Worm (Caenorhabditis elegans) whole organism, L3 larva: ENCODE measurements around the gene C02D5.2.

Experiments used
- ZK546.5 ChIP-seq: sonication (generic microtip); optimal IDR thresholded peaks from 2 replicates; lab custom pipeline; 2017; ENCODE audit warnings: missing biosample characterization, missing genetic modification characterization
- aly-2 ChIP-seq: fragments of 150-350 bp; optimal IDR thresholded peaks from 2 replicates; lab custom pipeline; 2014; ENCODE audit warnings: missing biosample characterization, missing genetic modification characterization
- ama-1 ChIP-seq: fragments of 150-350 bp; optimal IDR thresholded peaks from 2 replicates; lab custom pipeline; 2018
- ceh-16 ChIP-seq: sonication (generic microtip); optimal IDR thresholded peaks from 2 replicates; lab custom pipeline; 2017; ENCODE audit warnings: missing biosample characterization, missing genetic modification characterization
- ceh-28 ChIP-seq: fragments of 150-350 bp; optimal IDR thresholded peaks from 2 replicates; lab custom pipeline; 2014; ENCODE audit warnings: missing biosample characterization, missing genetic modification reagents, missing genetic modification characterization
- ceh-82 ChIP-seq: fragments of 150-350 bp; optimal IDR thresholded peaks from 2 replicates; lab custom pipeline; 2014; ENCODE audit warnings: missing biosample characterization, missing genetic modification characterization
- egl-27 ChIP-seq: sonication (generic microtip); optimal IDR thresholded peaks from 4 replicates; lab custom pipeline; 2017; ENCODE audit warnings: missing biosample characterization, missing genetic modification reagents, missing genetic modification characterization
- egl-5 ChIP-seq: fragments of 150-350 bp; optimal IDR thresholded peaks from 2 replicates; lab custom pipeline; 2017; ENCODE audit warnings: missing biosample characterization, missing genetic modification reagents, missing genetic modification characterization, inconsistent platforms
- elt-2 ChIP-seq: sonication (generic microtip); optimal IDR thresholded peaks from 2 replicates; lab custom pipeline; 2016; ENCODE audit warnings: missing genetic modification reagents, mild to moderate bottlenecking, missing genetic modification characterization, missing compliant biosample characterization
- elt-3 ChIP-seq, 3 experiments: fragments of 150-350 bp in 1 of 3; sonication (generic microtip) in 2 of 3; optimal IDR thresholded peaks; 2 replicates in 2 of 3; 4 replicates in 1 of 3; lab custom pipeline; 2014 to 2017; ENCODE audit warnings: missing biosample characterization in 3 of 3, missing genetic modification characterization in 3 of 3
- eor-1 ChIP-seq, 2 experiments: fragments of 150-350 bp; optimal IDR thresholded peaks; 2 replicates each; lab custom pipeline; 2014 to 2018; ENCODE audit warnings: missing biosample characterization in 2 of 2, missing genetic modification characterization in 2 of 2
- fkh-10 ChIP-seq: sonication (generic microtip); optimal IDR thresholded peaks from 2 replicates; lab custom pipeline; 2017; ENCODE audit warnings: missing biosample characterization, missing genetic modification reagents, missing genetic modification characterization
- fkh-2 ChIP-seq: fragments of 150-350 bp; optimal IDR thresholded peaks from 2 replicates; lab custom pipeline; 2014; ENCODE audit warnings: missing biosample characterization, missing genetic modification reagents, missing genetic modification characterization
- hmg-11 ChIP-seq: sonication (generic microtip); optimal IDR thresholded peaks from 2 replicates; lab custom pipeline; 2016; ENCODE audit warnings: missing genetic modification characterization, missing compliant biosample characterization
- jun-1 ChIP-seq: fragments of 150-350 bp; optimal IDR thresholded peaks from 2 replicates; lab custom pipeline; 2014; ENCODE audit warnings: missing biosample characterization, missing genetic modification reagents, missing genetic modification characterization
- lin-39 ChIP-seq: fragments of 150-350 bp; optimal IDR thresholded peaks from 2 replicates; lab custom pipeline; 2018; ENCODE audit warnings: missing biosample characterization, missing genetic modification reagents, missing genetic modification characterization
- lsy-12 ChIP-seq: sonication (generic microtip); optimal IDR thresholded peaks from 2 replicates; lab custom pipeline; 2016; ENCODE audit warnings: mild to moderate bottlenecking, missing genetic modification characterization, missing compliant biosample characterization
- mdl-1 ChIP-seq: fragments of 150-350 bp; optimal IDR thresholded peaks from 2 replicates; lab custom pipeline; 2014; ENCODE audit warnings: missing biosample characterization, missing genetic modification characterization
- mml-1 ChIP-seq: fragments of 150-350 bp; sonication (generic microtip); optimal IDR thresholded peaks from 3 replicates; lab custom pipeline; 2014; ENCODE audit warnings: missing biosample characterization, missing genetic modification characterization
- nfya-1 ChIP-seq: sonication (generic microtip); optimal IDR thresholded peaks from 2 replicates; lab custom pipeline; 2017; ENCODE audit warnings: missing genetic modification characterization, mild to moderate bottlenecking, missing compliant biosample characterization, antibody characterized with exemption, moderate library complexity; ENCODE audit not compliant: insufficient read depth
- nhr-25 ChIP-seq: sonication (generic microtip); optimal IDR thresholded peaks from 2 replicates; lab custom pipeline; 2017; ENCODE audit warnings: missing biosample characterization, missing genetic modification characterization
- nhr-28 ChIP-seq: fragments of 150-350 bp; optimal IDR thresholded peaks from 2 replicates; lab custom pipeline; 2014; ENCODE audit warnings: missing biosample characterization, missing genetic modification characterization
- nhr-43 ChIP-seq: sonication (generic microtip); optimal IDR thresholded peaks from 2 replicates; lab custom pipeline; 2016; ENCODE audit warnings: mild to moderate bottlenecking, missing genetic modification characterization, missing compliant biosample characterization; ENCODE audit not compliant: poor library complexity, severe bottlenecking
- nhr-76 ChIP-seq: fragments of 150-350 bp; sonication (generic microtip); optimal IDR thresholded peaks from 5 replicates; lab custom pipeline; 2014; ENCODE audit warnings: missing biosample characterization, missing genetic modification characterization
- nhr-77 ChIP-seq: fragments of 150-350 bp; optimal IDR thresholded peaks from 2 replicates; lab custom pipeline; 2014; ENCODE audit warnings: missing biosample characterization, missing genetic modification characterization
- pha-4 ChIP-seq: fragments of 150-350 bp; optimal IDR thresholded peaks from 2 replicates; lab custom pipeline; 2014; ENCODE audit warnings: missing biosample characterization, missing genetic modification reagents, missing genetic modification characterization
- pqm-1 ChIP-seq: fragments of 150-350 bp; optimal IDR thresholded peaks from 2 replicates; lab custom pipeline; 2017; ENCODE audit warnings: missing biosample characterization, missing genetic modification characterization, inconsistent platforms
- sea-2 ChIP-seq: fragments of 150-350 bp; sonication (generic microtip); optimal IDR thresholded peaks from 4 replicates; lab custom pipeline; 2014; ENCODE audit warnings: missing biosample characterization, missing genetic modification reagents, missing genetic modification characterization
- skn-1 ChIP-seq: fragments of 150-350 bp; optimal IDR thresholded peaks from 2 replicates; lab custom pipeline; 2014; ENCODE audit warnings: missing biosample characterization, missing genetic modification characterization
- tbx-2 ChIP-seq: sonication (generic microtip); optimal IDR thresholded peaks from 2 replicates; lab custom pipeline; 2016; ENCODE audit warnings: mild to moderate bottlenecking, missing genetic modification characterization, missing compliant biosample characterization
- unc-39 ChIP-seq: sonication (generic microtip); optimal IDR thresholded peaks from 4 replicates; lab custom pipeline; 2017; ENCODE audit warnings: missing biosample characterization, missing genetic modification characterization
- zag-1 ChIP-seq: fragments of 150-350 bp; optimal IDR thresholded peaks from 2 replicates; lab custom pipeline; 2014; ENCODE audit warnings: missing biosample characterization, missing genetic modification characterization
- ztf-11 ChIP-seq: fragments of 150-350 bp; optimal IDR thresholded peaks from 2 replicates; lab custom pipeline; 2014; ENCODE audit warnings: missing biosample characterization, missing genetic modification characterization

C02D5.2 gene

DNA sequence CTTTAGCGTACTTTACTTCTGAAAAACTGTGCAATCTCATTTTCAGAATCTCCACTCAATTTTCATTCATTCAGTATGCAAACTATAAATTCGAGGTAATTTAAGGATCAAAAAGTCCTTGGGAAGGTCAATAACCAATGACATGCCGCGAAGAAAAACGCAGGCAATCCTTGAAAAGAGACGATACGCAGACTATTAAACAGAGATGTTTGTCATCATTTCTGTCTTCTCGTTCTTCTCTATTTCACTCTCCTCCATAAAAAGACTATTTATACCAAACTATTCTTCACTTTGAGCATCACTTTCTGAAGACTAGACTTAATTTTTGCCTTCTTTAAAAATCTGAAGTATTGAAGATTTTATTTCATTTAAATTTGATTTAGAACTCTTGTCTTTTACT is 5.0 kb upstream of the C02D5.2 start, which contains the start of gene C02D5.4:
Gene C02D5.4, plus strand, starts transcription at position 41 of the 400 bp plus-strand sequence.
- peak; percentile 52 for TF ChIP-seq pqm-1 (tag; lab: Kevin White, UChicago)
- no peak for TF ChIP-seq egl-27 (tag; lab: Kevin White, UChicago)
- peak; percentile 57 for TF ChIP-seq pha-4 (tag; lab: Kevin White, UChicago)
- no peak for TF ChIP-seq nhr-77 (tag; lab: Kevin White, UChicago)
- TF ChIP-seq nhr-25 (tag; lab: Kevin White, UChicago) = peak; percentile 6
- no peak for TF ChIP-seq ceh-28 (tag; lab: Kevin White, UChicago)
- TF ChIP-seq elt-2 (tag; lab: Kevin White, UChicago) = peak; percentile 22
- TF ChIP-seq lin-39 = no peak
- no peak for TF ChIP-seq egl-5 (tag; lab: Kevin White, UChicago)
- TF ChIP-seq nfya-1 (tag; lab: Kevin White, UChicago) = peak; percentile 27
- peak; percentile 99 for TF ChIP-seq skn-1 (tag; lab: Kevin White, UChicago)

DNA sequence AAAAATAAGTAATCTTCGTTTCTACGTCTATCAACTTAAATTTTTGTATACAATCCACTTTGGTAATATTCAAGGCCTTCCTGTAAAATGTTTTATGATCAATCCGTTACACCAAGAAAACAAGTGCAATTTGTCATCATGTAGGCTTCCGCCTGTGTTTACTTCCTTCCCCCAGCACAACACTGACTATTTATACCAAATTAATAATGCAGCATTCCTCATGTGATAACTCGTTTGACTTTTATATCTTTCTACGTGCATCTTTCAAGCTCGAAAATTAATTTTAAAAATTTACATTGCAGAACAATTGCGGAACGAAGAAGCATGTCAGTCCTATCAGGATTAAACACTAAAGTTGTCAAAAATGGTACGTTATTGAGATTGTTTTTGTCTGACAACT is 2.7 kb upstream of the C02D5.2 start, which contains the start of gene gsto-2:
Gene gsto-2, plus strand, starts transcription at position 301 of the 400 bp plus-strand sequence.
- no peak for TF ChIP-seq eor-1 (tag; optimal IDR thresholded peaks at IDR 0.05; lab: Kevin White, UChicago)
- no peak for TF ChIP-seq nhr-43 (tag; lab: Kevin White, UChicago)
- TF ChIP-seq ceh-16 (tag; lab: Kevin White, UChicago) = no peak
- TF ChIP-seq lsy-12 = no peak
- no peak for TF ChIP-seq pqm-1 (tag; lab: Kevin White, UChicago)
- TF ChIP-seq elt-3 (tag; optimal IDR thresholded peaks at IDR 0.05; lab: Kevin White, UChicago) = no peak
- no peak for TF ChIP-seq mdl-1 (tag; lab: Kevin White, UChicago)
- no peak for TF ChIP-seq tbx-2 (tag; lab: Kevin White, UChicago)
- no peak for TF ChIP-seq jun-1
- TF ChIP-seq nhr-28 (tag; lab: Kevin White, UChicago) = no peak
- no peak for TF ChIP-seq ama-1 (lab: Kevin White, UChicago)
- TF ChIP-seq hmg-11 = no peak
- TF ChIP-seq zag-1 (tag; lab: Kevin White, UChicago) = no peak
- TF ChIP-seq ztf-11 = no peak
- no peak for TF ChIP-seq fkh-10
- TF ChIP-seq lin-39 = no peak
- no peak for TF ChIP-seq fkh-2
- TF ChIP-seq aly-2 (tag; lab: Kevin White, UChicago) = no peak
- TF ChIP-seq ceh-82 (tag; lab: Kevin White, UChicago) = no peak
- TF ChIP-seq ZK546.5 (tag; lab: Kevin White, UChicago) = no peak
- TF ChIP-seq, all 47 proteins: peak for 0

DNA sequence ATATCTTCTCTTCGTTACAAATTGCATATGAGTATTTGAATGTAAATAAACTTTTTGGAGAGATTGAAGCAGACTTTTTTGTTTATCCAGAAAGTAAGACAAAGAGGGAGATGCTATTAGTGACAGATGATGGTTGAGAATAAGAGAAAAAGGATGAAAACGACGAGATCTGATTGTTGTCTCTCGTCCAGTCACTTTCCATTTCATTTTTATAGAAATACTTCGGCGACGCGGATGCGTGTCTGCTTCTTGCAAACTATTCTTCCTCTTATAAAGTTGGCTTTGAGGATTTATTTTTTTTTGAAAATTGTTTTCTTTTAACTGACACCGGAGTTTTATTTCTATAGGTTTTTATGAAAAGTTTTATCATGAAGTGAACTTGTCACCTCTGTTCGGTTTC is 1.5 kb upstream of the C02D5.2 start:
- no peak for TF ChIP-seq eor-1 (tag; optimal IDR thresholded peaks at IDR 0.05; lab: Kevin White, UChicago)
- no peak for TF ChIP-seq skn-1 (tag; lab: Kevin White, UChicago)
- TF ChIP-seq sea-2 = no peak
- no peak for TF ChIP-seq unc-39 (tag; lab: Kevin White, UChicago)
- TF ChIP-seq ceh-16 (tag; lab: Kevin White, UChicago) = no peak
- no peak for TF ChIP-seq mml-1
- TF ChIP-seq aly-2 (tag; lab: Kevin White, UChicago) = no peak
- TF ChIP-seq hmg-11 = no peak
- TF ChIP-seq ama-1 (lab: Kevin White, UChicago) = no peak
- no peak for TF ChIP-seq elt-3 (tag; optimal IDR thresholded peaks at IDR 0.05; lab: Kevin White, UChicago)
- no peak for TF ChIP-seq lin-39
- no peak for TF ChIP-seq pha-4 (tag; lab: Kevin White, UChicago)
- no peak for TF ChIP-seq nhr-77 (tag; lab: Kevin White, UChicago)
- no peak for TF ChIP-seq nhr-43 (tag; lab: Kevin White, UChicago)
- TF ChIP-seq tbx-2 (tag; lab: Kevin White, UChicago) = no peak
- TF ChIP-seq nhr-76 = no peak
- no peak for TF ChIP-seq zag-1 (tag; lab: Kevin White, UChicago)
- no peak for TF ChIP-seq ceh-82 (tag; lab: Kevin White, UChicago)
- no peak for TF ChIP-seq elt-2 (tag; lab: Kevin White, UChicago)
- no peak for TF ChIP-seq egl-5 (tag; lab: Kevin White, UChicago)
- TF ChIP-seq, all 47 proteins: peak for 0

DNA sequence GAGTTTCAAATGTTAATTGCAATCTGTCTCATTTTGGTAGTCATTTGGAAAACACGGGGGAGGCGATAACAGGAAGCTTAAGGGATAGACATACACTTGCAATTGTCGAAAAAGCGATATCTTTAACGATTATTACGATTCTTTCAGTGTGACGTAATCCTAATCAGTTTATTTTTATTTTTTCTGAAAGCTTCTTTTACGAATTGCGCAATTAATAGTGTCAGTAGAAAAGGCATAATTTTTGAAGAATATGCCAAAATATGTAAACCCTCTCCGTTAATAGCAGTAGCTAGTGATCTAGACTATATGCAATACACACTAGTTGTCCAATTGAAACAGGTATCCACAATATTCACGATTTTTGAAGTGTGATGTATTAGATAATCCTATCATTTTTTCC is 3.3 kb downstream of the C02D5.2 start:
- TF ChIP-seq nhr-43 (tag; lab: Kevin White, UChicago) (no peak), ceh-28 (tag; lab: Kevin White, UChicago) (no peak), egl-27 (tag; lab: Kevin White, UChicago) (no peak)
